Fruit fly (Drosophila melanogaster): ENCODE measurements around the gene Hs3st-B.

The Hs3st-B gene

DNA sequence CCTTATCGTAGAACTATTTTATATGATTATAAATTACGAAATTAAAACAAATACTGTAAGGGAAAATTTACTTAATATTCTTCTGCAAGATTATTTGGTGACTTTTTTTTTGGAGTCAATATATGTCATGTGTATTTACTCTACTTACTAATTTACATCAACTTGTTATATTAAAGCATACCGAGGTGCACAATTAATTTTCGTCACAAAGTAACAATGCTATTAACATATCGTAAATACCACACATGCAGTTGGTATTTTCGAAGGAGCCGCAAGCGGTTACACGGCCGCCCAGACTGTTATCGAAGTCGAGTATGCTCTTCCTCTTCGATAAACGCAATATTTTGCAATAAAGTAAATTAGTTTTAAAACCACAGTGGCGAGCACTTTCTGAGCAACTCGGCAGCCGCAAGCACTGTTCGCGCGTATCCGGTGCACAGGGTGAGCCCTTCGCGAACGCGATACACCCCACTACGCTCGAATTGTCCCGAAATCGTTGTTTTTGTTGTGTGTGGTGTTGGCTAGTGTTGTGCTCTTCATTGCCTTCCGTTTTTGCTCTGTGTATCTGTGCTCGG lies 13.2 kb downstream of the Hs3st-B start, which contains the start of gene Vav:
Gene Vav (plus strand): TSS at position 293 of the 575 bp plus-strand sequence.
- TF ChIP-seq CG32121 (GFP tag; IDR thresholded peaks at IDR 0.05): 0 out of 2 replicates have a peak, but pooled peaks have one; percentile 32
- TF ChIP-seq EcR (GFP tag; optimal IDR thresholded peaks at IDR 0.05): peak; percentile 16
- no peak for TF ChIP-seq CG8301 (tag; optimal IDR thresholded peaks at IDR 0.05)
- no peak for TF ChIP-seq D1 (tag; optimal IDR thresholded peaks at IDR 0.05)
- no peak for TF ChIP-seq fd96Ca (GFP tag; IDR thresholded peaks at IDR 0.05)
- no peak for TF ChIP-seq Snoo (tag; optimal IDR thresholded peaks at IDR 0.05)
- TF ChIP-seq Pif1B (GFP tag; optimal IDR thresholded peaks at IDR 0.05): no peak
- TF ChIP-seq Ets98B (GFP tag; IDR thresholded peaks at IDR 0.05): 0 out of 2 replicates have a peak, but pooled peaks have one; percentile 22

DNA sequence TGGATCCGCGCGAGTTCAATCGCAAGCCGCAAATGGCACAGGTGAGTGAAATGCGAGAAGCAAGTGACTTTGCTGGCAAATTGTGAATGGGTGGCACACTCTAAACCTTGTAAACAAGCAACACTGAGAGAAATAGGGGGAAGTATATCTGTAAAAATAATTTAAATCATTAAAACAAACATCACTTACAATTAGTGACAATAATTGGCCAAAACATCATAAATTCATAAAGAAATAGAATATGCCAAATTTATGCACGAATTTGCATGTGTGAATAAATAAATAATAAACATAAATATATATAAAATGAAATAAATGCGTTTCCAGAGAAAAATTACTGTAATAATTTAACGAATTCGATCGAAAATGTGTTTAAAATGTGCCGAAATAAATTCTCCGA lies 14.1 kb downstream of the Hs3st-B start:
- TF ChIP-seq CG8159 (tag; optimal IDR thresholded peaks at IDR 0.05) (no peak), Pif1A (GFP tag; optimal IDR thresholded peaks at IDR 0.05) (no peak), CG8301 (tag; optimal IDR thresholded peaks at IDR 0.05) (peak; percentile 30), CG12605 (GFP tag; IDR thresholded peaks at IDR 0.05) (no peak), CG32121 (GFP tag; IDR thresholded peaks at IDR 0.05) (peak; percentile 33; the same call in 1 of the 2 replicates), CG9948 (tag; optimal IDR thresholded peaks at IDR 0.05) (no peak), Ets98B (GFP tag; IDR thresholded peaks at IDR 0.05) (peak; percentile 42), CG17806 (tag; optimal IDR thresholded peaks at IDR 0.05) (peak; percentile 33)

DNA sequence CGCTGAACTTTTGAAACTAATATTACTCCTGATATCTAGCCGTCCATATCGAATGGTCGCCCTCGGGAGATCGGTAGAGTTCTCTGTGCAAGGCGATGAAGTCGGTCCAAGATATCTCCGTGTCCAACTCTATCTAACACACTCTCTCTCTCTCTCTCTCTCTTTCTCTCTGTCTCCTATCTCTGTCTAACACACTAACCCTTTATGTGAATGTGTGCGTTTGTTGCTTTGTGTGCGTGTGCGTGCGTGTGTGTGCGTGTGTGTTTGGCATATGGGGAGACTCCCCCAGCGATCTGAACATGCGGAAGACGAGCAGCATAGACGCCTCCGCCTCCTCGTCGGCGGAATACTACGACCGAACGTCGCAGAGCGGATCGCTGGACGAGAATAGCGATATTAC lies 16.0 kb downstream of the Hs3st-B start:
- TF ChIP-seq CG17806 (tag; optimal IDR thresholded peaks at IDR 0.05) (no peak), gl (tag; optimal IDR thresholded peaks at IDR 0.05) (no peak), CG4496 (GFP tag; IDR thresholded peaks at IDR 0.05) (no peak), CG12605 (GFP tag; IDR thresholded peaks at IDR 0.05) (no peak), rn (GFP tag; IDR thresholded peaks at IDR 0.05) (no peak), CG9948 (tag; optimal IDR thresholded peaks at IDR 0.05) (no peak), CG10348 (GFP tag; IDR thresholded peaks at IDR 0.05) (no peak)

- TF ChIP-seq CG12605 (GFP tag; IDR thresholded peaks at IDR 0.05) (no peak), gl (tag; optimal IDR thresholded peaks at IDR 0.05) (no peak), CG14655 (GFP tag; optimal IDR thresholded peaks at IDR 0.05) (no peak), Pif1B (GFP tag; optimal IDR thresholded peaks at IDR 0.05) (no peak), EcR (GFP tag; optimal IDR thresholded peaks at IDR 0.05) (peak; percentile 61), CG13204 (GFP tag; optimal IDR thresholded peaks at IDR 0.05) (peak; percentile 50)
Observed at dm6 chrX:19265802-19266479, 17.5 kb downstream of the Hs3st-B start.

- peak; percentile 64; the same call in 2 of the 3 replicates for TF ChIP-seq CG4496 (GFP tag; IDR thresholded peaks at IDR 0.05)
- TF ChIP-seq Pif1B (GFP tag; optimal IDR thresholded peaks at IDR 0.05): no peak
- peak; percentile 32; the same call in 1 of the 2 replicates for TF ChIP-seq Ets98B (GFP tag; IDR thresholded peaks at IDR 0.05)
Observed at dm6 chrX:19268484-19269068, 20.1 kb downstream of the Hs3st-B start, which contains the start of gene CG8010. TSS of gene CG8010 (minus strand) at chrX:19268896.

dm6 chrX:19276489-19277117 lies 28.2 kb downstream of the Hs3st-B start, which contains the start of the genes CG32537 and CG32536:
TSS of gene CG32537 (minus strand) at chrX:19276539.
TSS of gene CG32536 (minus strand) at chrX:19276898.
- TF ChIP-seq fd96Ca (GFP tag; IDR thresholded peaks at IDR 0.05) (no peak), CG10348 (GFP tag; IDR thresholded peaks at IDR 0.05) (no peak), CG4496 (GFP tag; IDR thresholded peaks at IDR 0.05) (no peak), rn (GFP tag; IDR thresholded peaks at IDR 0.05) (no peak), EcR (GFP tag; optimal IDR thresholded peaks at IDR 0.05) (no peak)

- no peak for TF ChIP-seq D1 (tag; optimal IDR thresholded peaks at IDR 0.05)
- TF ChIP-seq Pif1B (GFP tag; optimal IDR thresholded peaks at IDR 0.05): no peak
- no peak for TF ChIP-seq CG8301 (tag; optimal IDR thresholded peaks at IDR 0.05)
- no peak for TF ChIP-seq CG8159 (tag; optimal IDR thresholded peaks at IDR 0.05)
- TF ChIP-seq CG17806 (tag; optimal IDR thresholded peaks at IDR 0.05): no peak
- TF ChIP-seq CG15710 (tag; optimal IDR thresholded peaks at IDR 0.05): no peak
- TF ChIP-seq CG10348 (GFP tag; IDR thresholded peaks at IDR 0.05): no peak
- TF ChIP-seq CG32121 (GFP tag; IDR thresholded peaks at IDR 0.05): no peak
- no peak for TF ChIP-seq CG12605 (GFP tag; IDR thresholded peaks at IDR 0.05)
- TF ChIP-seq Snoo (tag; optimal IDR thresholded peaks at IDR 0.05): no peak
- TF ChIP-seq rn (GFP tag; IDR thresholded peaks at IDR 0.05): no peak
- TF ChIP-seq CG9948 (tag; optimal IDR thresholded peaks at IDR 0.05): no peak
- no peak for TF ChIP-seq fd96Ca (GFP tag; IDR thresholded peaks at IDR 0.05)
Observed at dm6 chrX:19278395-19278794, 30.0 kb downstream of the Hs3st-B start.

All from whole organism, pupa.